Fruit fly (Drosophila melanogaster) whole organism, embryonic: ENCODE measurements around the gene Polr2D.

Experiments
- BtbVII ChIP-seq: fragments of 200-800 bp; sonication (Bioruptor generic); optimal IDR thresholded peaks from 3 replicates; lab custom pipeline; 2017; ENCODE audit warnings: missing biosample characterization, mild to moderate bottlenecking, missing genetic modification characterization
- CG10209 ChIP-seq: fragments of 200-800 bp; sonication (Bioruptor generic); optimal IDR thresholded peaks from 3 replicates; lab custom pipeline; 2017; ENCODE audit warnings: missing biosample characterization, mild to moderate bottlenecking, missing genetic modification characterization, missing genetic modification reagents
- CG10274 ChIP-seq: fragments of 200-800 bp; sonication (Bioruptor generic); optimal IDR thresholded peaks from 3 replicates; lab custom pipeline; 2017; ENCODE audit warnings: missing biosample characterization, mild to moderate bottlenecking, missing genetic modification characterization
- CG10654 ChIP-seq: fragments of 200-800 bp; sonication (Bioruptor generic); optimal IDR thresholded peaks from 2 replicates; lab custom pipeline; 2016; ENCODE audit warnings: missing biosample characterization, missing genetic modification characterization
- CG12104 ChIP-seq: fragments of 200-800 bp; sonication (Bioruptor generic); optimal IDR thresholded peaks from 3 replicates; lab custom pipeline; 2016; ENCODE audit warnings: missing biosample characterization, missing genetic modification characterization
- CG12769 ChIP-seq: fragments of 200-800 bp; sonication (Bioruptor generic); optimal IDR thresholded peaks from 2 replicates; lab custom pipeline; 2019; ENCODE audit warnings: missing biosample characterization, mild to moderate bottlenecking, missing genetic modification characterization, moderate library complexity
- CG14965 ChIP-seq: fragments of 200-800 bp; sonication (Bioruptor generic); optimal IDR thresholded peaks from 2 replicates; lab custom pipeline; 2016; ENCODE audit warnings: missing biosample characterization, missing genetic modification characterization, borderline replicate concordance
- CG17359 ChIP-seq: fragments of 200-800 bp; sonication (Bioruptor generic); optimal IDR thresholded peaks from 3 replicates; lab custom pipeline; 2018; ENCODE audit warnings: missing biosample characterization, mild to moderate bottlenecking, missing genetic modification characterization, moderate library complexity
- CG17361 ChIP-seq: fragments of 200-800 bp; sonication (Bioruptor generic); IDR thresholded peaks from 3 replicates; pipeline ENCODE4 v1.3.6; 2022; ENCODE audit warnings: missing biosample characterization, missing genetic modification characterization
- CG2129 ChIP-seq: fragments of 200-800 bp; sonication (Bioruptor generic); IDR thresholded peaks from 2 replicates; pipeline ENCODE4 v1.3.6; 2022; ENCODE audit warnings: missing biosample characterization, missing genetic modification characterization; ENCODE audit not compliant: partially characterized antibody
- CG2202 ChIP-seq: fragments of 200-800 bp; sonication (Bioruptor generic); optimal IDR thresholded peaks from 2 replicates; lab custom pipeline; 2018; ENCODE audit warnings: missing biosample characterization, mild to moderate bottlenecking, missing genetic modification characterization
- CG3407 ChIP-seq: fragments of 200-800 bp; sonication (Bioruptor generic); optimal IDR thresholded peaks from 2 replicates; lab custom pipeline; 2018; ENCODE audit warnings: missing biosample characterization, mild to moderate bottlenecking, missing genetic modification characterization
- CG34376 ChIP-seq: fragments of 200-800 bp; sonication (Bioruptor generic); optimal IDR thresholded peaks from 2 replicates; lab custom pipeline; 2018; ENCODE audit warnings: missing biosample characterization, mild to moderate bottlenecking, missing genetic modification characterization
- CG34422 ChIP-seq: fragments of 200-800 bp; sonication (Bioruptor generic); IDR thresholded peaks from 3 replicates; pipeline ENCODE4 v1.3.6; 2022; ENCODE audit warnings: missing biosample characterization, missing genetic modification characterization
- CG3726 ChIP-seq: fragments of 200-800 bp; sonication (Bioruptor generic); IDR thresholded peaks from 3 replicates; pipeline ENCODE4, ENCODE4 v1.3.6; 2022; ENCODE audit warnings: missing biosample characterization, missing genetic modification characterization
- CG3838 ChIP-seq: fragments of 200-800 bp; sonication (Bioruptor generic); optimal IDR thresholded peaks from 3 replicates; lab custom pipeline; 2016; ENCODE audit warnings: missing biosample characterization, missing genetic modification characterization
- CG6175 ChIP-seq: fragments of 200-800 bp; sonication (Bioruptor generic); IDR thresholded peaks from 3 replicates; pipeline ENCODE4 v1.3.6; 2022; ENCODE audit warnings: missing biosample characterization, missing genetic modification characterization
- CG6254 ChIP-seq: fragments of 200-800 bp; sonication (Bioruptor generic); optimal IDR thresholded peaks from 3 replicates; lab custom pipeline; 2017; ENCODE audit warnings: mild to moderate bottlenecking, missing biosample characterization, missing genetic modification reagents, missing genetic modification characterization
- CG8281 ChIP-seq: fragments of 200-800 bp; sonication (Bioruptor generic); optimal IDR thresholded peaks from 2 replicates; lab custom pipeline; 2018; ENCODE audit warnings: missing biosample characterization, mild to moderate bottlenecking, missing genetic modification characterization, moderate library complexity
- CG8388 ChIP-seq: fragments of 200-800 bp; sonication (Bioruptor generic); optimal IDR thresholded peaks from 2 replicates; lab custom pipeline; 2019; ENCODE audit warnings: missing biosample characterization, mild to moderate bottlenecking, missing genetic modification characterization, moderate library complexity
- CG8924 ChIP-seq: fragments of 200-800 bp; optimal IDR thresholded peaks from 3 replicates; lab custom pipeline; 2019; ENCODE audit warnings: missing biosample characterization, mild to moderate bottlenecking, missing genetic modification characterization, moderate library complexity
- CG9727 ChIP-seq: fragments of 200-800 bp; sonication (Bioruptor generic); optimal IDR thresholded peaks from 3 replicates; lab custom pipeline; 2017; ENCODE audit warnings: missing biosample characterization, mild to moderate bottlenecking, missing genetic modification characterization
- Camta ChIP-seq: fragments of 200-800 bp; sonication (Bioruptor generic); optimal IDR thresholded peaks from 2 replicates; lab custom pipeline; 2016; ENCODE audit warnings: missing biosample characterization, missing genetic modification characterization
- Ets97D ChIP-seq: fragments of 200-800 bp; sonication (Bioruptor generic); optimal IDR thresholded peaks from 3 replicates; lab custom pipeline; 2016; ENCODE audit warnings: missing biosample characterization, missing genetic modification characterization
- Mes4 ChIP-seq: fragments of 200-800 bp; sonication (Bioruptor generic); optimal IDR thresholded peaks from 2 replicates; lab custom pipeline; 2016; ENCODE audit warnings: missing biosample characterization, missing genetic modification characterization
- NFAT ChIP-seq: fragments of 200-800 bp; sonication (Bioruptor generic); IDR thresholded peaks from 2 replicates; pipeline ENCODE4 v1.3.6; 2022; ENCODE audit warnings: missing biosample characterization, missing genetic modification characterization
- br ChIP-seq: fragments of >200 bp; optimal IDR thresholded peaks from 2 replicates; lab custom pipeline; 2017
- cas ChIP-seq: fragments of 200-800 bp; sonication (Bioruptor generic); IDR thresholded peaks from 2 replicates; pipeline ENCODE4 v1.3.6; 2022; ENCODE audit warnings: missing biosample characterization, missing genetic modification characterization
- chinmo ChIP-seq: fragments of 200-800 bp; sonication (Bioruptor generic); IDR thresholded peaks from 4 replicates; pipeline ENCODE4 v1.3.6; 2022; ENCODE audit warnings: missing biosample characterization, missing genetic modification characterization; ENCODE audit not compliant: partially characterized antibody
- chn ChIP-seq: fragments of 200-800 bp; sonication (Bioruptor generic); optimal IDR thresholded peaks from 2 replicates; lab custom pipeline; 2016; ENCODE audit warnings: missing biosample characterization, missing genetic modification characterization
- da ChIP-seq: fragments of 200-800 bp; sonication (Bioruptor generic); optimal IDR thresholded peaks from 2 replicates; lab custom pipeline; 2016; ENCODE audit warnings: missing biosample characterization, missing genetic modification characterization
- dan ChIP-seq: fragments of 200-800 bp; sonication (Bioruptor generic); IDR thresholded peaks from 2 replicates; pipeline ENCODE4 v1.3.6; 2022; ENCODE audit warnings: missing biosample characterization, missing genetic modification characterization
- ftz-f1 ChIP-seq: fragments of 200-800 bp; sonication (Bioruptor generic); optimal IDR thresholded peaks from 2 replicates; lab custom pipeline; 2016; ENCODE audit warnings: missing biosample characterization, missing genetic modification characterization
- h ChIP-seq: fragments of >200 bp; optimal IDR thresholded peaks from 2 replicates; lab custom pipeline; 2017
- her ChIP-seq: fragments of 200-800 bp; sonication (Bioruptor generic); optimal IDR thresholded peaks from 2 replicates; lab custom pipeline; 2016; ENCODE audit warnings: missing biosample characterization, missing genetic modification characterization
- ind ChIP-seq: fragments of 200-800 bp; sonication (Bioruptor generic); optimal IDR thresholded peaks from 3 replicates; lab custom pipeline; 2016; ENCODE audit warnings: missing biosample characterization, missing genetic modification characterization
- jing ChIP-seq: fragments of 200-800 bp; sonication (Bioruptor generic); optimal IDR thresholded peaks from 2 replicates; lab custom pipeline; 2018; ENCODE audit warnings: missing biosample characterization, mild to moderate bottlenecking, missing genetic modification characterization
- kah ChIP-seq: fragments of 200-800 bp; sonication (Bioruptor generic); optimal IDR thresholded peaks from 2 replicates; lab custom pipeline; 2018; ENCODE audit warnings: missing biosample characterization, mild to moderate bottlenecking, missing genetic modification characterization
- lola ChIP-seq, 3 experiments: fragments of >200 bp in 2 of 3; fragments of 200-800 bp in 1 of 3; sonication (Bioruptor generic) in 1 of 3; optimal IDR thresholded peaks; 2 replicates each; lab custom pipeline; 2017 to 2019; ENCODE audit warnings: missing biosample characterization in 3 of 3, missing genetic modification characterization in 3 of 3, mild to moderate bottlenecking in 1 of 3, moderate library complexity in 1 of 3
- mld ChIP-seq: fragments of 200-800 bp; sonication (Bioruptor generic); IDR thresholded peaks from 3 replicates; pipeline ENCODE4 v1.3.6; 2022; ENCODE audit warnings: missing biosample characterization, missing genetic modification characterization; ENCODE audit not compliant: partially characterized antibody
- nom ChIP-seq: fragments of 200-800 bp; sonication (Bioruptor generic); optimal IDR thresholded peaks from 2 replicates; lab custom pipeline; 2017; ENCODE audit warnings: missing biosample characterization, missing genetic modification characterization, mild to moderate bottlenecking, moderate library complexity, missing genetic modification reagents
- oc ChIP-seq: fragments of 200-800 bp; sonication (Bioruptor generic); optimal IDR thresholded peaks from 2 replicates; lab custom pipeline; 2018; ENCODE audit warnings: missing biosample characterization, mild to moderate bottlenecking, missing genetic modification characterization, moderate library complexity
- org-1 ChIP-seq: fragments of 200-800 bp; sonication (Bioruptor generic); optimal IDR thresholded peaks from 2 replicates; lab custom pipeline; 2017; ENCODE audit warnings: missing biosample characterization, missing genetic modification characterization
- sens ChIP-seq: fragments of 200-800 bp; sonication (Bioruptor generic); peaks from one replicate; lab custom pipeline; 2016; ENCODE audit warnings: missing biosample characterization, missing genetic modification characterization
- sob ChIP-seq: fragments of 200-800 bp; sonication (Bioruptor generic); IDR thresholded peaks from 2 replicates; pipeline ENCODE4 v1.3.6; 2022; ENCODE audit warnings: missing biosample characterization, missing genetic modification characterization
- sug ChIP-seq: fragments of 200-800 bp; optimal IDR thresholded peaks from 2 replicates; lab custom pipeline; 2019; ENCODE audit warnings: missing biosample characterization, mild to moderate bottlenecking, missing genetic modification characterization, moderate library complexity
- toy ChIP-seq: fragments of 200-800 bp; sonication (Bioruptor generic); IDR thresholded peaks from 2 replicates; pipeline ENCODE4 v1.3.6; 2022; ENCODE audit warnings: missing biosample characterization, missing genetic modification characterization
- trem ChIP-seq: fragments of 200-800 bp; optimal IDR thresholded peaks from 3 replicates; lab custom pipeline; 2019; ENCODE audit warnings: missing biosample characterization, mild to moderate bottlenecking, missing genetic modification characterization, moderate library complexity
- ttk ChIP-seq: fragments of 200-800 bp; sonication (Bioruptor generic); IDR thresholded peaks from 2 replicates; pipeline ENCODE4 v2.1.2; 2022; ENCODE audit warnings: missing biosample characterization, missing genetic modification characterization
- twi ChIP-seq: fragments of 200-800 bp; optimal IDR thresholded peaks from 2 replicates; lab custom pipeline; 2019; ENCODE audit warnings: missing biosample characterization, mild to moderate bottlenecking, missing genetic modification characterization, moderate library complexity
- z ChIP-seq: fragments of 200-800 bp; sonication (Bioruptor generic); IDR thresholded peaks from 3 replicates; pipeline ENCODE4 v1.3.6; 2022; ENCODE audit warnings: missing biosample characterization, missing genetic modification characterization

The Polr2D gene

DNA sequence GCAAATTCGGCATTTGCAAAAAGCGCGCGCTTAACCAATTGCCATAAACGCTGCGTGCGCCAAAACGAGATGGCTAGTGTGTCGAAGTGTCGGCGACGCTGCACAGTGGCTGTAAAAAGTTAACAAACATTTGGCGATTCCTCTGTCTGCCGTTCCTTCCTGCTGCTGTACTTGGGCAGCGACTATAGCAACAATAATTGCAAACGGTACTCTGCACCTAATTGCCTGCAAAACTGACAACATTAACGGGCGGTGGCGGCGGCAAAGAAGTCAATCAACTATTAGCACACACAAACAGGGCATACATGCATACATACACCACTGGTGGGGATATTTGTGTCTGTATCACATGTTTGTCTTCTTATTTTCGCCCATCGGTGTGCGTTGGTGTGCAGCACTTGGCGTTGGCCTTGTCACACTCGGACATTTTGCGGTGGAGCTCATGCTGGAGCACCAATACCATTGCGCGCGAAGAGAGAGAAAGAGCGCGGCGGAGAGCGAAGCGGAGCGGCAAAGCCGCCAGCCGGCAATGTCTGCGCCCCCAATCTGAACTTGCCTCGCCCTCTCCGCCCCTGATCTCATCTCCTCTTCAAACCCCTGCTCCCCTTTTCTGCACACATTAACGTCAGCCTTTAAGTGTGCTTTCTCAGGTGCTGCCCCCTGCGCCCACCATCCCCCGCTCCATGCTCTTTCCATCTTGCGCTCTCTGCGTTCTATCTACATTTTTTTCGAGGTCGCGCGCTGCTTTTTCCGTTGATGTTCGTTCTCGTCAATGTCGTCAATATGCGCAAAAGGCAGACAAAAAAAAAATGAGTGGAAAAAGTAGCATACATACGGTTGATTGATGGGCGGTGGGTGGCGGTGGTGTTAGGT, 10.9 kb downstream of the Polr2D start (continued):
- TF ChIP-seq CG2129 (GFP tag; lab: Robert Waterston, UW) = no peak
- no peak for TF ChIP-seq Ets97D (GFP tag; lab: Kevin White, UChicago)
- no peak for TF ChIP-seq cas (GFP tag; lab: Robert Waterston, UW)
- peak; percentile 54; the same call in 1 of the 2 replicates for TF ChIP-seq NFAT (GFP tag; lab: Robert Waterston, UW)
- no peak for TF ChIP-seq CG9727 (GFP tag; lab: Kevin White, UChicago)
- TF ChIP-seq twi (tag; lab: Kevin White, UChicago) = no peak
- no peak for TF ChIP-seq da
- peak; percentile 99 for TF ChIP-seq CG8388 (GFP tag; lab: Kevin White, UChicago)
- TF ChIP-seq CG3726 = 0 out of 3 replicates have a peak, but pooled peaks have one; percentile 19
- TF ChIP-seq sug (tag; lab: Kevin White, UChicago) = peak; percentile 78
- TF ChIP-seq jing = no peak
- no peak for TF ChIP-seq chn
- TF ChIP-seq lola (GFP tag; optimal IDR thresholded peaks at IDR 0.05; lab: Kevin White, UChicago) = no peak
- TF ChIP-seq CG12104 = no peak
- TF ChIP-seq CG3407 (GFP tag; lab: Kevin White, UChicago) = no peak
- peak; percentile 61 for TF ChIP-seq nom
- TF ChIP-seq trem (tag; lab: Kevin White, UChicago) = no peak
- TF ChIP-seq CG10209 (GFP tag; lab: Kevin White, UChicago) = peak; percentile 25
- TF ChIP-seq ftz-f1 (GFP tag; lab: Kevin White, UChicago) = peak; percentile 98
- no peak for TF ChIP-seq CG10654 (GFP tag; lab: Kevin White, UChicago)
- TF ChIP-seq sens (GFP tag; lab: Kevin White, UChicago) = peak; percentile 72
- TF ChIP-seq z = peak; percentile 51; the same call in 1 of the 3 replicates
- peak; percentile 88 for TF ChIP-seq CG8281 (tag; lab: Kevin White, UChicago)
- TF ChIP-seq CG34422 = peak; percentile 44; the same call in 1 of the 3 replicates
- TF ChIP-seq kah (GFP tag; lab: Kevin White, UChicago) = no peak
- TF ChIP-seq CG17361 (GFP tag; lab: Robert Waterston, UW) = 0 out of 3 replicates have a peak, but pooled peaks have one; percentile 31
- TF ChIP-seq ttk (GFP tag; lab: Robert Waterston, UW) = peak; percentile 42
- TF ChIP-seq org-1 (GFP tag; lab: Kevin White, UChicago) = peak; percentile 3
- no peak for TF ChIP-seq ind (GFP tag; lab: Kevin White, UChicago)
- TF ChIP-seq CG12769 (tag; lab: Kevin White, UChicago) = peak; percentile 55
- TF ChIP-seq CG6175 (GFP tag; lab: Robert Waterston, UW) = peak; percentile 95
- peak; percentile 51 for TF ChIP-seq CG34376 (GFP tag; lab: Kevin White, UChicago)
- TF ChIP-seq CG14965 = no peak
- no peak for TF ChIP-seq oc (tag; lab: Kevin White, UChicago)
- TF ChIP-seq chinmo = peak; percentile 87
- no peak for TF ChIP-seq h (lab: Kevin White, UChicago)
- TF ChIP-seq mld (GFP tag; lab: Robert Waterston, UW) = no peak
- no peak for TF ChIP-seq CG6254 (GFP tag; lab: Kevin White, UChicago)

DNA sequence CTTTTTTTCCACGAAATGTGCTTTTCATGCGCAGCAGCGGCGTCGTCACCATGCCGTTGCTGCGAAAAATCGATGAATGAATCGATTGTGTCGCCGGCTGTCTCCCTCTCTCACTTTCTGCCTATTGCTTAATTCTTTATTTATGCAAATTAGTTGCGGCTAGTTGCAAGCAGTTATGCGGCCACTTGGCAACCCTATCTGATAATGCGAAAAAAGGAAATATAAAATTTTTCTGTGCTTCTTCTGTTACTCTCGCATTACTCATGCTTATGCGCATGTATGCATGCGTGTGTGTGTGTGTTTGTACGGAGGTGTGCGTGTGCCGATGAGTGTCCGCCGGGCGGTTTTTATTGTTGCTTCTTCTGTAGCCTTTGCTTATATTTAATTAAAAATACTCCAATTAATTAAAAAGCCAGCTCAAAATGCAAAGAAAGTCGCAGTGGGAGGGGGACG, 11.5 kb downstream of the Polr2D start:
- TF ChIP-seq sob (GFP tag; lab: Robert Waterston, UW) (no peak), BtbVII (no peak), CG8924 (tag; lab: Kevin White, UChicago) (no peak), CG3838 (GFP tag; lab: Kevin White, UChicago) (no peak), Camta (GFP tag; lab: Kevin White, UChicago) (no peak), her (GFP tag; lab: Kevin White, UChicago) (no peak), ttk (GFP tag; lab: Robert Waterston, UW) (no peak), CG17359 (no peak), Mes4 (GFP tag; lab: Kevin White, UChicago) (no peak), CG2202 (tag; lab: Kevin White, UChicago) (no peak), CG10274 (GFP tag; lab: Kevin White, UChicago) (no peak), br (lab: Kevin White, UChicago) (no peak), dan (GFP tag; lab: Robert Waterston, UW) (no peak), toy (GFP tag; lab: Robert Waterston, UW) (no peak)
